Worm (Caenorhabditis elegans): Measurements from ENCODE around the gene R09A1.3.

- TF ChIP-seq fos-1 (tag; optimal IDR thresholded peaks at IDR 0.05) (no peak), zag-1 (tag; optimal IDR thresholded peaks at IDR 0.05) (no peak), nhr-11 (tag; optimal IDR thresholded peaks at IDR 0.05) (no peak), alr-1 (tag; optimal IDR thresholded peaks at IDR 0.05) (no peak), blmp-1 (tag; optimal IDR thresholded peaks at IDR 0.05; ENCODE audit: insufficient read depth) (no peak), lsy-2 (tag; optimal IDR thresholded peaks at IDR 0.05) (no peak), C34F6.9 (tag; optimal IDR thresholded peaks at IDR 0.05) (no peak), aly-2 (tag; optimal IDR thresholded peaks at IDR 0.05) (no peak), elt-3 (tag; optimal IDR thresholded peaks at IDR 0.05) (no peak), nhr-12 (tag; optimal IDR thresholded peaks at IDR 0.05) (no peak)
These were observed 44.6 kb downstream of the R09A1.3 start, which contains the start of the genes Y50D4C.12 and unc-34 for ce11 chrV:982281-982756.
